Fruit fly (Drosophila melanogaster) whole organism, prepupa: ENCODE results near the gene CG13921.

Experiments used
- Blimp-1 ChIP-seq: fragments of 200-800 bp; sonication (Bioruptor generic); optimal IDR thresholded peaks from 3 replicates; lab custom pipeline; 2017; ENCODE audit warnings: missing biosample characterization, missing genetic modification characterization, mild to moderate bottlenecking, moderate library complexity, missing genetic modification reagents
- CG11294 ChIP-seq: fragments of 200-800 bp; sonication (Bioruptor generic); IDR thresholded peaks from 2 replicates; pipeline ENCODE4 v1.3.6; 2022; ENCODE audit warnings: missing biosample characterization, missing genetic modification characterization
- CG1621 ChIP-seq: fragments of 200-800 bp; sonication (Bioruptor generic); optimal IDR thresholded peaks from 3 replicates; lab custom pipeline; 2018; ENCODE audit warnings: missing biosample characterization, mild to moderate bottlenecking, missing genetic modification characterization
- CG16779 ChIP-seq: fragments of 200-800 bp; sonication (Bioruptor generic); optimal IDR thresholded peaks from 3 replicates; lab custom pipeline; 2017; ENCODE audit warnings: missing biosample characterization, mild to moderate bottlenecking, missing genetic modification characterization
- CG6792 ChIP-seq: fragments of 200-800 bp; sonication (Bioruptor generic); optimal IDR thresholded peaks from 3 replicates; lab custom pipeline; 2016; ENCODE audit warnings: missing biosample characterization, missing genetic modification characterization
- Eip78C ChIP-seq: fragments of 200-800 bp; sonication (Bioruptor generic); peaks from one replicate; lab custom pipeline; 2016; ENCODE audit warnings: missing biosample characterization, missing genetic modification characterization
- Gug ChIP-seq: fragments of 200-800 bp; sonication (Bioruptor generic); IDR thresholded peaks from 2 replicates; pipeline ENCODE4 v1.3.6; 2022; ENCODE audit warnings: missing biosample characterization, missing genetic modification characterization
- Hr39 ChIP-seq: fragments of 200-800 bp; sonication (Bioruptor generic); optimal IDR thresholded peaks from 2 replicates; lab custom pipeline; 2016; ENCODE audit warnings: missing biosample characterization, missing genetic modification characterization
- Hr4 ChIP-seq: fragments of 200-800 bp; sonication (Bioruptor generic); optimal IDR thresholded peaks from 3 replicates; lab custom pipeline; 2016; ENCODE audit warnings: missing biosample characterization, missing genetic modification characterization
- Sox14 ChIP-seq: fragments of 200-800 bp; sonication (Bioruptor generic); optimal IDR thresholded peaks from 3 replicates; lab custom pipeline; 2016; ENCODE audit warnings: missing biosample characterization, missing genetic modification characterization
- dac ChIP-seq: fragments of 200-800 bp; sonication (Bioruptor generic); optimal IDR thresholded peaks from 2 replicates; lab custom pipeline; 2017; ENCODE audit warnings: missing biosample characterization, mild to moderate bottlenecking, missing genetic modification characterization
- pdm3 ChIP-seq: fragments of 200-800 bp; sonication (Bioruptor generic); optimal IDR thresholded peaks from 3 replicates; lab custom pipeline; 2016; ENCODE audit warnings: missing biosample characterization, missing genetic modification characterization
- spab ChIP-seq: fragments of 200-800 bp; sonication (Bioruptor generic); optimal IDR thresholded peaks from 2 replicates; lab custom pipeline; 2017; ENCODE audit warnings: missing biosample characterization, mild to moderate bottlenecking, missing genetic modification characterization, missing genetic modification reagents

- TF ChIP-seq Gug (GFP tag; lab: Robert Waterston, UW), result no peak
- TF ChIP-seq Blimp-1 (GFP tag; lab: Kevin White, UChicago), result no peak
- no peak for TF ChIP-seq CG16779 (tag; lab: Kevin White, UChicago)
- TF ChIP-seq pdm3 (GFP tag; lab: Kevin White, UChicago), result no peak
- TF ChIP-seq CG6792 (GFP tag; lab: Kevin White, UChicago), result no peak
- no peak for TF ChIP-seq CG1621
- no peak for TF ChIP-seq CG11294 (GFP tag; lab: Robert Waterston, UW)
- no peak for TF ChIP-seq Sox14 (GFP tag; lab: Kevin White, UChicago)
- no peak for TF ChIP-seq Hr4 (GFP tag; lab: Kevin White, UChicago)
- TF ChIP-seq Hr39 (GFP tag; lab: Kevin White, UChicago), result no peak
- no peak for TF ChIP-seq dac (GFP tag; lab: Kevin White, UChicago)
- TF ChIP-seq spab (GFP tag; lab: Kevin White, UChicago), result no peak
- TF ChIP-seq Eip78C (GFP tag; lab: Kevin White, UChicago), result no peak
These were observed 1.3 kb upstream of the CG13921 start for dm6 chr3L:1745432-1745831.
